Fruit fly (Drosophila melanogaster): ENCODE data around the gene Rh4.

The Rh4 gene

dm6 chr3L:16878830-16879536 is 16.7 kb upstream of the Rh4 start:
- no peak for TF ChIP-seq Sin3A (optimal IDR thresholded peaks at IDR 0.05)
- TF ChIP-seq Myc (optimal IDR thresholded peaks at IDR 0.05): no peak
- no peak for TF ChIP-seq ttk (optimal IDR thresholded peaks at IDR 0.05)
- TF ChIP-seq h (optimal IDR thresholded peaks at IDR 0.05): no peak
- no peak for TF ChIP-seq insv (optimal IDR thresholded peaks at IDR 0.05)
- no peak for TF ChIP-seq psq (optimal IDR thresholded peaks at IDR 0.05)

- TF ChIP-seq h (optimal IDR thresholded peaks at IDR 0.05) (no peak), Sin3A (optimal IDR thresholded peaks at IDR 0.05) (no peak), Myc (optimal IDR thresholded peaks at IDR 0.05) (no peak), ttk (optimal IDR thresholded peaks at IDR 0.05) (no peak)
Observed at dm6 chr3L:16876785-16877468, 14.6 kb upstream of the Rh4 start, which contains the start of gene CG32170. TSS of gene CG32170 (plus strand) at chr3L:16877309.

- TF ChIP-seq psq (optimal IDR thresholded peaks at IDR 0.05) (no peak), h (optimal IDR thresholded peaks at IDR 0.05) (no peak), ttk (optimal IDR thresholded peaks at IDR 0.05) (no peak), insv (optimal IDR thresholded peaks at IDR 0.05) (no peak)
Observed at dm6 chr3L:16875959-16876358, 13.6 kb upstream of the Rh4 start.

dm6 chr3L:16875484-16875883 is 13.2 kb upstream of the Rh4 start:
- TF ChIP-seq Myc (optimal IDR thresholded peaks at IDR 0.05) (no peak), Sin3A (optimal IDR thresholded peaks at IDR 0.05) (no peak), psq (optimal IDR thresholded peaks at IDR 0.05) (no peak), h (optimal IDR thresholded peaks at IDR 0.05) (no peak), insv (optimal IDR thresholded peaks at IDR 0.05) (no peak), ttk (optimal IDR thresholded peaks at IDR 0.05) (no peak)

dm6 chr3L:16873679-16874078 is 11.4 kb upstream of the Rh4 start:
- TF ChIP-seq insv (optimal IDR thresholded peaks at IDR 0.05): no peak
- no peak for TF ChIP-seq ttk (optimal IDR thresholded peaks at IDR 0.05)
- TF ChIP-seq h (optimal IDR thresholded peaks at IDR 0.05): no peak
- no peak for TF ChIP-seq Sin3A (optimal IDR thresholded peaks at IDR 0.05)
- TF ChIP-seq psq (optimal IDR thresholded peaks at IDR 0.05): no peak
- no peak for TF ChIP-seq Myc (optimal IDR thresholded peaks at IDR 0.05)

dm6 chr3L:16873127-16873543 is 10.8 kb upstream of the Rh4 start:
- no peak for TF ChIP-seq Sin3A (optimal IDR thresholded peaks at IDR 0.05)
- TF ChIP-seq h (optimal IDR thresholded peaks at IDR 0.05): no peak
- TF ChIP-seq Myc (optimal IDR thresholded peaks at IDR 0.05): no peak
- TF ChIP-seq psq (optimal IDR thresholded peaks at IDR 0.05): no peak
- TF ChIP-seq insv (optimal IDR thresholded peaks at IDR 0.05): no peak
- no peak for TF ChIP-seq ttk (optimal IDR thresholded peaks at IDR 0.05)

- TF ChIP-seq ttk (optimal IDR thresholded peaks at IDR 0.05) (no peak), h (optimal IDR thresholded peaks at IDR 0.05) (no peak), Sin3A (optimal IDR thresholded peaks at IDR 0.05) (no peak), psq (optimal IDR thresholded peaks at IDR 0.05) (no peak), insv (optimal IDR thresholded peaks at IDR 0.05) (no peak), Myc (optimal IDR thresholded peaks at IDR 0.05) (no peak)
Observed at dm6 chr3L:16872487-16872955, 10.2 kb upstream of the Rh4 start.

- TF ChIP-seq insv (optimal IDR thresholded peaks at IDR 0.05) (no peak), Sin3A (optimal IDR thresholded peaks at IDR 0.05) (no peak), ttk (optimal IDR thresholded peaks at IDR 0.05) (no peak), psq (optimal IDR thresholded peaks at IDR 0.05) (no peak), Myc (optimal IDR thresholded peaks at IDR 0.05) (no peak), h (optimal IDR thresholded peaks at IDR 0.05) (no peak)
Observed at dm6 chr3L:16871630-16872029, 9.3 kb upstream of the Rh4 start.

- no peak for TF ChIP-seq ttk (optimal IDR thresholded peaks at IDR 0.05)
- TF ChIP-seq insv (optimal IDR thresholded peaks at IDR 0.05): no peak
- TF ChIP-seq Myc (optimal IDR thresholded peaks at IDR 0.05): no peak
- no peak for TF ChIP-seq Sin3A (optimal IDR thresholded peaks at IDR 0.05)
- TF ChIP-seq psq (optimal IDR thresholded peaks at IDR 0.05): no peak
- no peak for TF ChIP-seq h (optimal IDR thresholded peaks at IDR 0.05)
Observed at dm6 chr3L:16870723-16871137, 8.4 kb upstream of the Rh4 start.

- TF ChIP-seq insv (optimal IDR thresholded peaks at IDR 0.05) (no peak), psq (optimal IDR thresholded peaks at IDR 0.05) (no peak), h (optimal IDR thresholded peaks at IDR 0.05) (no peak), ttk (optimal IDR thresholded peaks at IDR 0.05) (no peak), Myc (optimal IDR thresholded peaks at IDR 0.05) (no peak), Sin3A (optimal IDR thresholded peaks at IDR 0.05) (no peak)
Observed at dm6 chr3L:16867190-16867589, 4.9 kb upstream of the Rh4 start.

- TF ChIP-seq h (optimal IDR thresholded peaks at IDR 0.05) (no peak), ttk (optimal IDR thresholded peaks at IDR 0.05) (no peak), insv (optimal IDR thresholded peaks at IDR 0.05) (no peak), psq (optimal IDR thresholded peaks at IDR 0.05) (no peak), Sin3A (optimal IDR thresholded peaks at IDR 0.05) (no peak), Myc (optimal IDR thresholded peaks at IDR 0.05) (no peak)
Observed at dm6 chr3L:16865832-16866163, 3.5 kb upstream of the Rh4 start.

- TF ChIP-seq psq (optimal IDR thresholded peaks at IDR 0.05) (no peak), Sin3A (optimal IDR thresholded peaks at IDR 0.05) (no peak), Myc (optimal IDR thresholded peaks at IDR 0.05) (no peak), h (optimal IDR thresholded peaks at IDR 0.05) (no peak), ttk (optimal IDR thresholded peaks at IDR 0.05) (no peak), insv (optimal IDR thresholded peaks at IDR 0.05) (no peak)
Observed at dm6 chr3L:16865123-16865831, 3.0 kb upstream of the Rh4 start, which contains the start of gene Lmpt. TSS of gene Lmpt (plus strand) at chr3L:16865295.

All from Kc167 (cell line).